Worm (Caenorhabditis elegans) whole organism, young adult: ENCODE measurements around the gene his-32.
"Not testable (repeated sequence)": the region's sequence is repeated elsewhere in the genome, so short reads cannot be mapped to it uniquely, and the experiment has no call there.

Source experiments
- ceh-100 ChIP-seq: fragments of 200-800 bp; sonication (Bioruptor generic); IDR thresholded peaks from 2 replicates; pipeline ENCODE4 v1.3.6; 2022; ENCODE audit warnings: missing genetic modification reagents, missing genetic modification characterization, missing compliant biosample characterization
- ceh-27 ChIP-seq: fragments of 200-800 bp; sonication (Bioruptor generic); optimal IDR thresholded peaks from 2 replicates; lab custom pipeline; 2018; ENCODE audit warnings: mild to moderate bottlenecking, missing genetic modification characterization, moderate library complexity, missing compliant biosample characterization
- nhr-179 ChIP-seq: sonication (generic microtip); optimal IDR thresholded peaks from 2 replicates; lab custom pipeline; 2016; ENCODE audit warnings: mild to moderate bottlenecking, missing genetic modification characterization, missing compliant biosample characterization
- nhr-90 ChIP-seq: sonication (generic microtip); optimal IDR thresholded peaks from 2 replicates; lab custom pipeline; 2016; ENCODE audit warnings: missing genotype, mild to moderate bottlenecking, missing genetic modification characterization, missing compliant biosample characterization
- repo-1 ChIP-seq: sonication (generic microtip); optimal IDR thresholded peaks from 2 replicates; lab custom pipeline; 2017; ENCODE audit warnings: mild to moderate bottlenecking, missing genetic modification characterization, missing compliant biosample characterization

DNA sequence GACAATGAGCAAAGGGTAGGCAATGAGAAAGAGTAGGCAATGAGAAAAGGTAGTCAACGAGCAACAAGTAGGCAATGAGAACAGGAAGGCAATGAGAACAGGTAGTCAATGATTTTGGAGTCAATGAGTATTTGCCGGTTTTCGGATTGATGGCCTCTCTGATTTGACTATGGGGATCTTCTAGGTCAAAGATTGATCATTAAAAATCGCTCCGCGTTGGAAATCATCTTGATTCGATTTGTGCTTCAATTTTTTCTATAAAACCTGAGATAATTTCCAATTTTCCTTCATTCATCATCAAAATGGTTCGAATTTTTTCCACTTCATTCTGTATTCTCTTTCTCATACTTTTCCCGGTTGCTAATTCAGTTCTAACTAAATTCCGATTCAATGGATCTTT, 17.9 kb downstream of the his-32 start, which contains the start of gene F17E9.16:
- not testable (repeated sequence) for TF ChIP-seq nhr-179 (tag; lab: Kevin White, UChicago); ceh-100 (GFP tag; lab: Robert Waterston, UW); ceh-27 (GFP tag; lab: Kevin White, UChicago); nhr-90 (tag; lab: Kevin White, UChicago); repo-1 (tag; lab: Kevin White, UChicago)
